Fruit fly (Drosophila melanogaster): ENCODE data around the gene dia.

dia gene

DNA sequence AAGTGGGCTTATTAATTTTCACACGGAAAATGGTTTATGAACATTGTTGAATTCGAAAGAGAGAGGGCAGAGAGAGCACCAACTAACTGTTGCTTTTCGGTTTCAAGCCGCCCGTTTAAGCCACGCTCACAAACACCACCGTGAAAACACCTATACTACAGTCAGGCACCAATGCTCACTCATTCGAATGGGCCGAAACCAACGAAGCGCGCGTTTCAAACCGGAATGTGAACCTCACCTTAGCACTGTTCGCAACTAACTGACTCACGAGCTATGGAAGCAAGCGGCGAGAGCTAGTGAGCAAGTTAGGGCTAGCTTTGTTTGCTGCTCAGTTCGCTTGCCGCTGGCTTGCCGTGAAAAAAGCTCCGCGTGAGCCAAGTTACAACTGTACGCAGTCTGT is 35.9 kb downstream of the dia start (continued):
- TF ChIP-seq CG3032 (tag; optimal IDR thresholded peaks at IDR 0.05): peak; percentile 12
- no peak for TF ChIP-seq pdm3 (GFP tag; optimal IDR thresholded peaks at IDR 0.05)
- peak; percentile 30 for TF ChIP-seq topi (GFP tag; optimal IDR thresholded peaks at IDR 0.05)
- TF ChIP-seq Eip75B (GFP tag; optimal IDR thresholded peaks at IDR 0.05): peak; percentile 3
- TF ChIP-seq svp (GFP tag): peak; percentile 70
- peak; percentile 52 for TF ChIP-seq dsx (GFP tag; optimal IDR thresholded peaks at IDR 0.05; ENCODE audit: poor library complexity, severe bottlenecking)
- TF ChIP-seq achi (GFP tag; optimal IDR thresholded peaks at IDR 0.05): no peak

DNA sequence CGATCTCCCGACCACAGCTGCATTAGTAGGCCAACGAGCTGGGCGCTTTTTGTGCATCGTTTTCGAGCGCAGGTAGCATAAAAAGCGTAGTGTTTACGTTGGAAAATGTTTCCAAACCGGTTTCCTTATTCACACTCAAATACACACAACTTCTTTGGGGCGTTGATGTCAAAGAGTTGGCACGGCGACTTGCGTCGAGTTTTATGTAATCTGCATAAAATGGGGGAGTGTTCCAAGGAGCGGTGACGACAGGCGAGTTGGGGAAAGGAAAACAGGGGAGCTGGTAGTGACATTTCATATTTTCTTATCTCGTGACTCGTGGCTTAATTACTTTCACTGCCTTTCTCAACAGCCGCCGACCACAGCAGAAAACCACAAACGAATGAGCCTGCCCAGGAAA is 36.7 kb downstream of the dia start:
- TF ChIP-seq Hr39 (GFP tag; optimal IDR thresholded peaks at IDR 0.05): no peak
- TF ChIP-seq CG6854 (GFP tag; optimal IDR thresholded peaks at IDR 0.05): peak; percentile 53
- peak; percentile 10 for TF ChIP-seq Blimp-1 (GFP tag; optimal IDR thresholded peaks at IDR 0.05)
- TF ChIP-seq CG3919 (GFP tag; optimal IDR thresholded peaks at IDR 0.05): no peak
- TF ChIP-seq CG6276 (GFP tag; optimal IDR thresholded peaks at IDR 0.05): peak; percentile 11
- peak; percentile 35; the same call in 1 of the 3 replicates for TF ChIP-seq eg (GFP tag; IDR thresholded peaks at IDR 0.05)
- TF ChIP-seq CG11762 (GFP tag; optimal IDR thresholded peaks at IDR 0.05; ENCODE audit: insufficient read depth): no peak

DNA sequence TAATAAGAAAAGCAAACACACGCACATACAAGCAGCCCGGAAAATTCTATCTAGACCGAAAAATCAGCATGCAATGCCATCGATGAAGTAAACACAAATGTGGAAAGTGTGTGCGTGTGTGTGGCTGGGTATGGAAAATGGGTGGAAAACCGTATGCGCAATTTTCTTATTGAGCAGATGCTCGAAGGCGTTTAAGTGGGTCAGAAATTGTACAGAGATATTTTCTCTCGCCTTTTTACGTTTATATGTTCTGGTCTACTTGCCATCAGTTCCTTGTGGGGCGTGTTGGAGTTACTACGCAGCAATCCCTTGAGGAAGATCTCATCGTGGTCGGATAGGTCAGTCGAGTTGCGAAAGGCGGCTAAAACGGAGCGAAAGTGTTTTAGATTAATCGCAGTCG is 37.8 kb downstream of the dia start:
- TF ChIP-seq Hr4 (GFP tag; optimal IDR thresholded peaks at IDR 0.05) (no peak), CG6163 (GFP tag; IDR thresholded peaks at IDR 0.05) (no peak)

DNA sequence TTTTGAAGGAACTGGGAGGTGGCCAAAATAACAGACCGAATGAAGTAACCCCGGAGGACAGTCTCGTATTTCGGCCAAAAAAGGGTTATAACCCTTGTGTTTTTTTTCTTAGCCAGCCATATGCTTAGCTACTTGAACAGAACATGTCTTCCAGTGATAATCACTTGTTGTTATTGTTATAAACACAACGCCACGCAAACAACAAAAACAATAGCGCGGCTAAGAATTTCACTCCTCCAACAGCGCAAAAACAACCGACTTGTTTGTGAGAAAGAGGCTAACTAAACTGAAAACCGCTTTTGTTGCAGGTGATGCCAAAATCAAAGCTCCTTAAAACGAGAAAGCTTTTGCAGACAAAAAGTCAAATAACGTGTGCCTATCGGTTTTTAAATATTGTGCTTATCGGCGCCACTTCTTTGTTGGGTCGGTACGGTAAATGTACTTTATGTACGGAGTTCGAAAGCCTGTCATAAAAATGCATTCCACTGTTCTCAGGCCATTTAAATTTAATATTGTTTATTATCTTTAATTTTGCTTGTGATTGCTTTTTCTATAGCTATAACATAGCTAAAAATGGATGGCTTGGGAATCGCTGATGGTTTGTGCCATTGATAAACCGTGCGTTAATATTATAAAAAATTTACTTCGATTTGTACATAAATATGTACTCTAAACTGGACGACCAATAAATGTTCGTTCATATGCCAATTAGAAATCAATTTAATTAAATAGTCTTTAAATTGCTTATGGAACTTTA is 39.0 kb downstream of the dia start, which contains the start of gene vari:
Gene vari, minus strand, starts transcription at position 285 of the 757 bp plus-strand sequence.
- no peak for TF ChIP-seq Eip75B (GFP tag; optimal IDR thresholded peaks at IDR 0.05)
- no peak for TF ChIP-seq CG6808 (GFP tag; optimal IDR thresholded peaks at IDR 0.05)
- TF ChIP-seq Sox102F (GFP tag; optimal IDR thresholded peaks at IDR 0.05): no peak
- peak; percentile 60; the same call in 2 of the 3 replicates for TF ChIP-seq CG6163 (GFP tag; IDR thresholded peaks at IDR 0.05)
- TF ChIP-seq fd59A (GFP tag; optimal IDR thresholded peaks at IDR 0.05): no peak
- TF ChIP-seq fkh (GFP tag; optimal IDR thresholded peaks at IDR 0.05): no peak
- TF ChIP-seq pdm3 (GFP tag; optimal IDR thresholded peaks at IDR 0.05): no peak
- no peak for TF ChIP-seq acj6 (GFP tag; optimal IDR thresholded peaks at IDR 0.05)
- no peak for TF ChIP-seq CG1621 (tag; optimal IDR thresholded peaks at IDR 0.05)
- no peak for TF ChIP-seq CG3919 (GFP tag; optimal IDR thresholded peaks at IDR 0.05)
- TF ChIP-seq Sox15 (GFP tag; optimal IDR thresholded peaks at IDR 0.05): no peak
- no peak for TF ChIP-seq spab (GFP tag; optimal IDR thresholded peaks at IDR 0.05)
- peak; percentile 46 for TF ChIP-seq achi (GFP tag; optimal IDR thresholded peaks at IDR 0.05)
- TF ChIP-seq CG6854 (GFP tag; optimal IDR thresholded peaks at IDR 0.05): peak; percentile 18
- TF ChIP-seq Smox (GFP tag; optimal IDR thresholded peaks at IDR 0.05): no peak
- TF ChIP-seq CG6276 (GFP tag; optimal IDR thresholded peaks at IDR 0.05): no peak
- TF ChIP-seq ss (GFP tag; optimal IDR thresholded peaks at IDR 0.05): peak in 1 of 2 experiments; percentile 5
- no peak for TF ChIP-seq CG9139 (GFP tag; optimal IDR thresholded peaks at IDR 0.05)
- no peak for TF ChIP-seq CG10631 (GFP tag; optimal IDR thresholded peaks at IDR 0.05)
- peak; percentile 18 for TF ChIP-seq vri (GFP tag; optimal IDR thresholded peaks at IDR 0.05)
- TF ChIP-seq Lpt (GFP tag; optimal IDR thresholded peaks at IDR 0.05): no peak
- no peak for TF ChIP-seq salr (GFP tag; optimal IDR thresholded peaks at IDR 0.05)
- TF ChIP-seq CG32006 (GFP tag; optimal IDR thresholded peaks at IDR 0.05): no peak
- no peak for TF ChIP-seq dac (GFP tag; optimal IDR thresholded peaks at IDR 0.05)
- TF ChIP-seq cyc (GFP tag; optimal IDR thresholded peaks at IDR 0.05): no peak
- TF ChIP-seq CG15336 (GFP tag; IDR thresholded peaks at IDR 0.05): peak; percentile 27; the same call in 1 of the 2 replicates
- no peak for TF ChIP-seq dsx (GFP tag; optimal IDR thresholded peaks at IDR 0.05; ENCODE audit: poor library complexity, severe bottlenecking)
- TF ChIP-seq Hr39 (GFP tag; optimal IDR thresholded peaks at IDR 0.05): no peak
